Fruit fly (Drosophila melanogaster) whole organism, embryonic: ENCODE data around the gene alpha-Est1.

Experiments
- Adf1 ChIP-seq: fragments of 200-800 bp; sonication (Bioruptor generic); IDR thresholded peaks from 2 replicates; pipeline ENCODE4 v1.3.6; 2022; ENCODE audit warnings: missing biosample characterization, missing genetic modification characterization
- Atf6 ChIP-seq: fragments of 200-800 bp; sonication (Bioruptor generic); IDR thresholded peaks from 2 replicates; pipeline ENCODE4 v1.3.6; 2022; ENCODE audit warnings: missing biosample characterization, missing genetic modification characterization
- CG10366 ChIP-seq: fragments of 200-800 bp; sonication (Bioruptor generic); IDR thresholded peaks from 2 replicates; pipeline ENCODE4 v1.3.6; 2022; ENCODE audit warnings: missing biosample characterization, missing genetic modification characterization
- CG11247 ChIP-seq: fragments of 200-800 bp; sonication (Bioruptor generic); IDR thresholded peaks from 2 replicates; pipeline ENCODE4 v1.3.6; 2022; ENCODE audit warnings: missing biosample characterization, missing genetic modification characterization
- CG13287 ChIP-seq: fragments of 200-800 bp; sonication (Bioruptor generic); IDR thresholded peaks from 2 replicates; pipeline ENCODE4 v1.3.6; 2022; ENCODE audit warnings: missing biosample characterization, missing genetic modification characterization; ENCODE audit not compliant: partially characterized antibody
- CG13296 ChIP-seq: fragments of 200-800 bp; sonication (Bioruptor generic); optimal IDR thresholded peaks from 3 replicates; lab custom pipeline; 2018; ENCODE audit warnings: missing biosample characterization, mild to moderate bottlenecking, missing genetic modification characterization
- CG13894 ChIP-seq: fragments of 200-800 bp; sonication (Bioruptor generic); optimal IDR thresholded peaks from 3 replicates; lab custom pipeline; 2018; ENCODE audit warnings: missing biosample characterization, mild to moderate bottlenecking, missing genetic modification characterization, moderate library complexity
- CG14667 ChIP-seq: fragments of 200-800 bp; sonication (Bioruptor generic); IDR thresholded peaks from 2 replicates; pipeline ENCODE4 v1.3.6; 2022; ENCODE audit warnings: missing biosample characterization, missing genetic modification characterization
- CG15514 ChIP-seq: fragments of 200-800 bp; sonication (Bioruptor generic); optimal IDR thresholded peaks from 3 replicates; lab custom pipeline; 2017; ENCODE audit warnings: missing biosample characterization, missing genetic modification characterization, mild to moderate bottlenecking, moderate library complexity, missing genetic modification reagents
- CG32532 ChIP-seq: fragments of 200-800 bp; sonication (Bioruptor generic); IDR thresholded peaks from 2 replicates; pipeline ENCODE4 v1.3.6; 2022; ENCODE audit warnings: missing biosample characterization, missing genetic modification characterization
- CG34224 ChIP-seq: fragments of 200-800 bp; sonication (Bioruptor generic); IDR thresholded peaks from 3 replicates; pipeline ENCODE4 v1.3.6; 2022; ENCODE audit warnings: missing biosample characterization, missing genetic modification characterization; ENCODE audit not compliant: partially characterized antibody
- CG34376 ChIP-seq: fragments of 200-800 bp; sonication (Bioruptor generic); optimal IDR thresholded peaks from 2 replicates; lab custom pipeline; 2018; ENCODE audit warnings: missing biosample characterization, mild to moderate bottlenecking, missing genetic modification characterization
- CG3838 ChIP-seq: fragments of 200-800 bp; sonication (Bioruptor generic); optimal IDR thresholded peaks from 3 replicates; lab custom pipeline; 2016; ENCODE audit warnings: missing biosample characterization, missing genetic modification characterization
- CG7928 ChIP-seq: fragments of 200-800 bp; sonication (Bioruptor generic); optimal IDR thresholded peaks from 2 replicates; lab custom pipeline; 2017; ENCODE audit warnings: missing biosample characterization, mild to moderate bottlenecking, missing genetic modification characterization
- CG8089 ChIP-seq: fragments of 200-800 bp; sonication (Bioruptor generic); optimal IDR thresholded peaks from 3 replicates; lab custom pipeline; 2016; ENCODE audit warnings: missing biosample characterization, missing genetic modification characterization
- CG8290 ChIP-seq, 3 experiments: fragments of 200-800 bp; sonication (Bioruptor generic); optimal IDR thresholded peaks; 2 replicates each; lab custom pipeline; 2016 to 2019; ENCODE audit warnings: missing biosample characterization in 3 of 3, missing genetic modification characterization in 3 of 3, mild to moderate bottlenecking in 2 of 3, moderate library complexity in 1 of 3
- CG9817 ChIP-seq: fragments of 200-800 bp; sonication (Bioruptor generic); optimal IDR thresholded peaks from 2 replicates; lab custom pipeline; 2018; ENCODE audit warnings: missing biosample characterization, mild to moderate bottlenecking, missing genetic modification characterization, moderate library complexity
- CrebB ChIP-seq: fragments of 200-800 bp; sonication (Bioruptor generic); optimal IDR thresholded peaks from 3 replicates; lab custom pipeline; 2018; ENCODE audit warnings: missing biosample characterization, mild to moderate bottlenecking, missing genetic modification characterization
- Deaf1 ChIP-seq: fragments of 200-800 bp; optimal IDR thresholded peaks from 3 replicates; lab custom pipeline; 2019; ENCODE audit warnings: missing biosample characterization, mild to moderate bottlenecking, missing genetic modification characterization, moderate library complexity
- E2f2 ChIP-seq: fragments of 200-800 bp; sonication (Bioruptor generic); IDR thresholded peaks from 2 replicates; pipeline ENCODE4 v1.3.6; 2022; ENCODE audit warnings: missing biosample characterization, missing genetic modification characterization
- GATAe ChIP-seq: fragments of 200-800 bp; sonication (Bioruptor generic); conservative IDR thresholded peaks from 2 replicates; pipeline ENCODE4 v1.3.6; 2022; ENCODE audit warnings: missing biosample characterization, missing genetic modification characterization
- Hmr ChIP-seq: fragments of 200-800 bp; sonication (Bioruptor generic); optimal IDR thresholded peaks from 3 replicates; lab custom pipeline; 2017; ENCODE audit warnings: mild to moderate bottlenecking, missing biosample characterization, missing genetic modification reagents, missing genetic modification characterization
- Meics ChIP-seq: fragments of 200-800 bp; sonication (Bioruptor generic); optimal IDR thresholded peaks from 2 replicates; lab custom pipeline; 2017; ENCODE audit warnings: missing biosample characterization, mild to moderate bottlenecking, missing genetic modification characterization
- NK7.1 ChIP-seq: fragments of 200-800 bp; sonication (Bioruptor generic); optimal IDR thresholded peaks from 3 replicates; lab custom pipeline; 2016; ENCODE audit warnings: missing biosample characterization, missing genetic modification characterization
- Sox100B ChIP-seq: fragments of 200-800 bp; sonication (Bioruptor generic); optimal IDR thresholded peaks from 3 replicates; lab custom pipeline; 2018; ENCODE audit warnings: missing biosample characterization, mild to moderate bottlenecking, missing genetic modification characterization
- Sox102F ChIP-seq: fragments of 200-800 bp; sonication (Bioruptor generic); optimal IDR thresholded peaks from 2 replicates; lab custom pipeline; 2018; ENCODE audit warnings: missing biosample characterization, mild to moderate bottlenecking, missing genetic modification characterization, moderate library complexity
- Vsx1 ChIP-seq: fragments of 200-800 bp; sonication (Bioruptor generic); optimal IDR thresholded peaks from 2 replicates; lab custom pipeline; 2017; ENCODE audit warnings: missing biosample characterization, mild to moderate bottlenecking, missing genetic modification characterization, missing genetic modification reagents
- bigmax ChIP-seq: fragments of 200-800 bp; sonication (Bioruptor generic); optimal IDR thresholded peaks from 2 replicates; lab custom pipeline; 2018; ENCODE audit warnings: missing biosample characterization, mild to moderate bottlenecking, missing genetic modification characterization
- caup ChIP-seq: fragments of 200-800 bp; sonication (Bioruptor generic); optimal IDR thresholded peaks from 3 replicates; lab custom pipeline; 2017; ENCODE audit warnings: missing biosample characterization, mild to moderate bottlenecking, missing genetic modification characterization, moderate library complexity; ENCODE audit not compliant: severe bottlenecking
- chinmo ChIP-seq: fragments of 200-800 bp; sonication (Bioruptor generic); IDR thresholded peaks from 4 replicates; pipeline ENCODE4 v1.3.6; 2022; ENCODE audit warnings: missing biosample characterization, missing genetic modification characterization; ENCODE audit not compliant: partially characterized antibody
- crol ChIP-seq: fragments of 200-800 bp; sonication (Bioruptor generic); IDR thresholded peaks from 2 replicates; pipeline ENCODE4 v1.3.6; 2022; ENCODE audit warnings: missing biosample characterization, missing genetic modification characterization
- cwo ChIP-seq: fragments of 200-800 bp; sonication (Bioruptor generic); optimal IDR thresholded peaks from 3 replicates; lab custom pipeline; 2017; ENCODE audit warnings: missing biosample characterization, missing genetic modification characterization, mild to moderate bottlenecking, moderate library complexity, missing genetic modification reagents
- emc ChIP-seq: fragments of 200-800 bp; sonication (Bioruptor generic); optimal IDR thresholded peaks from 2 replicates; lab custom pipeline; 2016; ENCODE audit warnings: missing biosample characterization, missing genetic modification characterization
- exex ChIP-seq: fragments of 200-800 bp; sonication (Bioruptor generic); optimal IDR thresholded peaks from 4 replicates; lab custom pipeline; 2018; ENCODE audit warnings: missing biosample characterization, mild to moderate bottlenecking, missing genetic modification characterization, moderate library complexity
- ftz-f1 ChIP-seq: fragments of 200-800 bp; sonication (Bioruptor generic); optimal IDR thresholded peaks from 2 replicates; lab custom pipeline; 2016; ENCODE audit warnings: missing biosample characterization, missing genetic modification characterization
- gcm ChIP-seq: fragments of 200-800 bp; sonication (Bioruptor generic); optimal IDR thresholded peaks from 2 replicates; lab custom pipeline; 2019; ENCODE audit warnings: missing biosample characterization, mild to moderate bottlenecking, missing genetic modification characterization, moderate library complexity
- grn ChIP-seq: fragments of 200-800 bp; sonication (Bioruptor generic); optimal IDR thresholded peaks from 3 replicates; lab custom pipeline; 2017; ENCODE audit warnings: missing biosample characterization, missing genetic modification characterization
- hth ChIP-seq: fragments of >200 bp; optimal IDR thresholded peaks from 2 replicates; lab custom pipeline; 2017; ENCODE audit warnings: inconsistent platforms
- kay ChIP-seq: fragments of 200-800 bp; sonication (Bioruptor generic); optimal IDR thresholded peaks from 2 replicates; lab custom pipeline; 2016; ENCODE audit warnings: missing biosample characterization, missing genetic modification characterization
- lbe ChIP-seq: fragments of 200-800 bp; sonication (Bioruptor generic); optimal IDR thresholded peaks from 2 replicates; lab custom pipeline; 2016; ENCODE audit warnings: missing biosample characterization, mild to moderate bottlenecking, missing genetic modification characterization
- nerfin-1 ChIP-seq: fragments of 200-800 bp; sonication (Bioruptor generic); optimal IDR thresholded peaks from 3 replicates; lab custom pipeline; 2019; ENCODE audit warnings: missing biosample characterization, mild to moderate bottlenecking, missing genetic modification characterization, moderate library complexity
- pan ChIP-seq, 4 experiments: fragments of >200 bp in 3 of 4; fragments of 200-800 bp in 1 of 4; sonication (Bioruptor generic) in 1 of 4; optimal IDR thresholded peaks in 3 of 4; IDR thresholded peaks in 1 of 4; 2 replicates each; pipeline versions ENCODE4 v1.3.6 to Lab custom; 2017 to 2022; ENCODE audit warnings: missing biosample characterization in 2 of 4, missing genetic modification characterization in 2 of 4, mixed read lengths in 1 of 4
- pb ChIP-seq: fragments of 200-800 bp; sonication (Bioruptor generic); optimal IDR thresholded peaks from 3 replicates; lab custom pipeline; 2016; ENCODE audit warnings: missing biosample characterization, missing genetic modification characterization
- row ChIP-seq: fragments of 200-800 bp; sonication (Bioruptor generic); IDR thresholded peaks from 3 replicates; pipeline ENCODE4 v1.3.6; 2022; ENCODE audit warnings: missing biosample characterization, missing genetic modification characterization
- scrt ChIP-seq: fragments of 200-800 bp; sonication (Bioruptor generic); optimal IDR thresholded peaks from 2 replicates; lab custom pipeline; 2018; ENCODE audit warnings: missing biosample characterization, mild to moderate bottlenecking, missing genetic modification characterization, moderate library complexity
- so ChIP-seq: fragments of 200-800 bp; sonication (Bioruptor generic); IDR thresholded peaks from 3 replicates; pipeline ENCODE4 v1.3.6; 2022; ENCODE audit warnings: missing biosample characterization, missing genetic modification characterization
- sob ChIP-seq: fragments of 200-800 bp; sonication (Bioruptor generic); IDR thresholded peaks from 2 replicates; pipeline ENCODE4 v1.3.6; 2022; ENCODE audit warnings: missing biosample characterization, missing genetic modification characterization

Gene alpha-Est1

dm6 chr3R:7504989-7505761, 43.7 kb downstream of the alpha-Est1 start, which contains the start of gene alpha-Est9 (continued):
- peak; percentile 2 for TF ChIP-seq CrebB (tag; lab: Kevin White, UChicago)
- TF ChIP-seq emc (GFP tag; lab: Kevin White, UChicago), result no peak
- peak; percentile 55; the same call in 1 of the 2 replicates for TF ChIP-seq sob (GFP tag; lab: Robert Waterston, UW)
- TF ChIP-seq so (GFP tag; lab: Robert Waterston, UW), result 0 out of 3 replicates have a peak, but pooled peaks have one; percentile 16
- no peak for TF ChIP-seq CG14667 (GFP tag; lab: Robert Waterston, UW)
- TF ChIP-seq chinmo (GFP tag; lab: Robert Waterston, UW), result peak; percentile 87; the same call in 3 of the 4 replicates
- peak; percentile 18 for TF ChIP-seq caup (GFP tag; lab: Kevin White, UChicago)
- TF ChIP-seq hth, result no peak
- peak; percentile 8; the same call in 1 of the 2 replicates for TF ChIP-seq GATAe (GFP tag; lab: Robert Waterston, UW)
- TF ChIP-seq CG34376, result peak; percentile 93
- peak; percentile 44 for TF ChIP-seq kay (GFP tag; lab: Kevin White, UChicago)
- peak; percentile 1 for TF ChIP-seq CG9817 (tag; lab: Kevin White, UChicago)
- TF ChIP-seq ftz-f1, result peak; percentile 68
- TF ChIP-seq CG7928 (GFP tag; lab: Kevin White, UChicago), result no peak
- TF ChIP-seq Hmr (GFP tag; lab: Kevin White, UChicago), result peak; percentile 52
- no peak for TF ChIP-seq CG8089
- TF ChIP-seq Sox100B, result no peak
- TF ChIP-seq CG8290 (GFP tag; optimal IDR thresholded peaks at IDR 0.05; lab: Kevin White, UChicago), result no peak
- peak in 1 of 2 experiments; percentile 74 for TF ChIP-seq CG8290 (tag; optimal IDR thresholded peaks at IDR 0.05; lab: Kevin White, UChicago)
- TF ChIP-seq Atf6, result 0 out of 2 replicates have a peak, but pooled peaks have one; percentile 31
- TF ChIP-seq nerfin-1 (tag; lab: Kevin White, UChicago), result no peak
- TF ChIP-seq Vsx1 (GFP tag; lab: Kevin White, UChicago), result no peak
- peak; percentile 29 for TF ChIP-seq Meics
- no peak for TF ChIP-seq CG3838 (GFP tag; lab: Kevin White, UChicago)
- peak; percentile 27 for TF ChIP-seq CG15514 (GFP tag; lab: Kevin White, UChicago)
- TF ChIP-seq CG11247, result 0 out of 2 replicates have a peak, but pooled peaks have one; percentile 10
- peak; percentile 70 for TF ChIP-seq cwo (GFP tag; lab: Kevin White, UChicago)
- TF ChIP-seq row (GFP tag; lab: Robert Waterston, UW), result 0 out of 3 replicates have a peak, but pooled peaks have one; percentile 5
- TF ChIP-seq pan (optimal IDR thresholded peaks at IDR 0.05; lab: Kevin White, UChicago), result no peak
- TF ChIP-seq pan (GFP tag; optimal IDR thresholded peaks at IDR 0.05 in 1 of 2, IDR thresholded peaks at IDR 0.05 in 1 of 2), result peak in 1 of 2 experiments; percentile 4
- no peak for TF ChIP-seq E2f2 (GFP tag; lab: Robert Waterston, UW)
- TF ChIP-seq gcm (GFP tag; lab: Kevin White, UChicago), result no peak
- no peak for TF ChIP-seq NK7.1 (GFP tag; lab: Kevin White, UChicago)
- TF ChIP-seq bigmax (GFP tag; lab: Kevin White, UChicago), result no peak
- TF ChIP-seq CG13894 (tag; lab: Kevin White, UChicago), result peak; percentile 95
- TF ChIP-seq scrt, result peak; percentile 49
- no peak for TF ChIP-seq Sox102F
- peak; percentile 8 for TF ChIP-seq CG13296
- TF ChIP-seq grn (GFP tag; lab: Kevin White, UChicago), result peak; percentile 65
- TF ChIP-seq CG32532 (GFP tag; lab: Robert Waterston, UW), result peak; percentile 18; the same call in 1 of the 2 replicates
- peak; percentile 17; the same call in 1 of the 2 replicates for TF ChIP-seq Adf1 (GFP tag; lab: Robert Waterston, UW)
- TF ChIP-seq lbe (GFP tag; lab: Kevin White, UChicago), result peak; percentile 25
- no peak for TF ChIP-seq crol (GFP tag; lab: Robert Waterston, UW)
- TF ChIP-seq Deaf1 (tag; lab: Kevin White, UChicago), result peak; percentile 69
- TF ChIP-seq pb (GFP tag; lab: Kevin White, UChicago), result no peak
- no peak for TF ChIP-seq CG10366 (GFP tag; lab: Robert Waterston, UW)
- TF ChIP-seq CG34224, result 0 out of 3 replicates have a peak, but pooled peaks have one; percentile 22
- TF ChIP-seq exex (tag; lab: Kevin White, UChicago), result peak; percentile 96
- peak; percentile 43; the same call in 1 of the 2 replicates for TF ChIP-seq CG13287 (GFP tag; lab: Robert Waterston, UW)
